Fruit fly (Drosophila melanogaster) whole organism, wandering third instar larva: ENCODE data around the gene CG32755.
A peak's percentile ranks its signal among the peaks of the same experiment; 100 is the strongest.
"Not testable (repeated sequence)": the region's sequence is repeated elsewhere in the genome, so short reads cannot be mapped to it uniquely, and the experiment has no call there.

Source experiments
- CG32264 ChIP-seq: fragments of 200-800 bp; sonication (Bioruptor generic); optimal IDR thresholded peaks from 2 replicates; lab custom pipeline; 2016; ENCODE audit warnings: missing biosample characterization, missing genetic modification characterization
- CG9705 ChIP-seq: fragments of 200-800 bp; sonication (Bioruptor generic); optimal IDR thresholded peaks from 2 replicates; lab custom pipeline; 2018; ENCODE audit warnings: missing biosample characterization, mild to moderate bottlenecking, missing genetic modification characterization
- CrebA ChIP-seq: fragments of 200-800 bp; sonication (Bioruptor generic); optimal IDR thresholded peaks from 2 replicates; lab custom pipeline; 2016; ENCODE audit warnings: missing biosample characterization, mild to moderate bottlenecking, missing genetic modification characterization, borderline replicate concordance
- Dfd ChIP-seq: fragments of >200 bp; optimal IDR thresholded peaks from 2 replicates; lab custom pipeline; 2017; ENCODE audit warnings: missing biosample characterization, missing genetic modification characterization
- GATAd ChIP-seq: sonication (Bioruptor generic); optimal IDR thresholded peaks from 2 replicates; lab custom pipeline; 2016; ENCODE audit warnings: missing biosample characterization, missing genetic modification characterization
- HLH106 ChIP-seq: fragments of 200-800 bp; optimal IDR thresholded peaks from 3 replicates; lab custom pipeline; 2019; ENCODE audit warnings: missing biosample characterization, mild to moderate bottlenecking, missing genetic modification characterization, moderate library complexity
- Hnf4 ChIP-seq: fragments of 200-800 bp; sonication (Bioruptor generic); optimal IDR thresholded peaks from 2 replicates; lab custom pipeline; 2016; ENCODE audit warnings: missing biosample characterization, mild to moderate bottlenecking, missing genetic modification characterization
- Jra ChIP-seq: sonication (Bioruptor generic); optimal IDR thresholded peaks from 2 replicates; lab custom pipeline; 2016; ENCODE audit warnings: missing biosample characterization, missing genetic modification characterization
- Mio ChIP-seq: sonication (Bioruptor generic); optimal IDR thresholded peaks from 2 replicates; lab custom pipeline; 2016; ENCODE audit warnings: missing biosample characterization, missing genetic modification characterization
- OdsH ChIP-seq: fragments of 200-800 bp; sonication (Bioruptor generic); optimal IDR thresholded peaks from 2 replicates; lab custom pipeline; 2016; ENCODE audit warnings: missing biosample characterization, mild to moderate bottlenecking, missing genetic modification characterization
- Sp1 ChIP-seq: fragments of 200-800 bp; sonication (Bioruptor generic); optimal IDR thresholded peaks from 3 replicates; lab custom pipeline; 2019; ENCODE audit warnings: missing biosample characterization, mild to moderate bottlenecking, missing genetic modification characterization, moderate library complexity
- br ChIP-seq: fragments of 200-800 bp; sonication (Bioruptor generic); optimal IDR thresholded peaks from 2 replicates; lab custom pipeline; 2016; ENCODE audit warnings: missing biosample characterization, missing genetic modification characterization
- brk ChIP-seq: fragments of 200-800 bp; sonication (Bioruptor generic); optimal IDR thresholded peaks from 2 replicates; lab custom pipeline; 2016; ENCODE audit warnings: missing biosample characterization, mild to moderate bottlenecking, missing genetic modification characterization
- dmrt93B ChIP-seq: fragments of 200-800 bp; sonication (Bioruptor generic); optimal IDR thresholded peaks from 2 replicates; lab custom pipeline; 2018; ENCODE audit warnings: missing biosample characterization, mild to moderate bottlenecking, missing genetic modification characterization
- ey ChIP-seq: fragments of 200-800 bp; sonication (Bioruptor generic); optimal IDR thresholded peaks from 2 replicates; lab custom pipeline; 2016; ENCODE audit warnings: missing biosample characterization, missing genetic modification characterization
- foxo ChIP-seq, 2 experiments: fragments of 200-800 bp; sonication (Bioruptor generic); optimal IDR thresholded peaks; 2 replicates in 1 of 2; 3 replicates in 1 of 2; lab custom pipeline; 2016 to 2017; ENCODE audit warnings: missing biosample characterization in 2 of 2, missing genetic modification characterization in 2 of 2
- fru ChIP-seq: fragments of 200-800 bp; sonication (Bioruptor generic); optimal IDR thresholded peaks from 3 replicates; lab custom pipeline; 2016; ENCODE audit warnings: missing biosample characterization, mild to moderate bottlenecking, missing genetic modification characterization
- h ChIP-seq: fragments of 200-800 bp; sonication (Bioruptor generic); optimal IDR thresholded peaks from 3 replicates; lab custom pipeline; 2016; ENCODE audit warnings: missing biosample characterization, mild to moderate bottlenecking, missing genetic modification characterization
- lola ChIP-seq: fragments of >200 bp; optimal IDR thresholded peaks from 2 replicates; lab custom pipeline; 2017; ENCODE audit warnings: missing biosample characterization, missing genetic modification characterization
- psq ChIP-seq: fragments of 200-800 bp; sonication (Bioruptor generic); optimal IDR thresholded peaks from 3 replicates; lab custom pipeline; 2017; ENCODE audit warnings: missing biosample characterization, mild to moderate bottlenecking, missing genetic modification characterization, moderate library complexity
- rgr ChIP-seq: fragments of 200-800 bp; sonication (Bioruptor generic); optimal IDR thresholded peaks from 3 replicates; lab custom pipeline; 2016; ENCODE audit warnings: missing biosample characterization, mild to moderate bottlenecking, missing genetic modification characterization
- sage ChIP-seq: fragments of 200-800 bp; sonication (Bioruptor generic); optimal IDR thresholded peaks from 2 replicates; lab custom pipeline; 2016; ENCODE audit warnings: missing biosample characterization, mild to moderate bottlenecking, missing genetic modification characterization
- tai ChIP-seq: sonication (Bioruptor generic); optimal IDR thresholded peaks from 2 replicates; lab custom pipeline; 2016; ENCODE audit warnings: missing biosample characterization, missing genetic modification characterization
- usp ChIP-seq: fragments of >200 bp; optimal IDR thresholded peaks from 2 replicates; lab custom pipeline; 2017; ENCODE audit warnings: missing biosample characterization, missing genetic modification characterization
- woc ChIP-seq: sonication (Bioruptor generic); optimal IDR thresholded peaks from 2 replicates; lab custom pipeline; 2016; ENCODE audit warnings: missing biosample characterization, mild to moderate bottlenecking, missing genetic modification characterization

The CG32755 gene

dm6 chrX:5932345-5932995 is 17.6 kb upstream of the CG32755 start:
- TF ChIP-seq Sp1 (GFP tag; lab: Kevin White, UChicago) (peak; percentile 31), br (GFP tag; lab: Kevin White, UChicago) (peak; percentile 51), fru (peak; percentile 56), rgr (peak; percentile 47), CG32264 (GFP tag; lab: Kevin White, UChicago) (no peak), brk (GFP tag; lab: Kevin White, UChicago) (no peak), ey (GFP tag; lab: Kevin White, UChicago) (peak; percentile 67), GATAd (GFP tag; lab: Kevin White, UChicago) (no peak), Mio (GFP tag; lab: Kevin White, UChicago) (no peak), OdsH (GFP tag; lab: Kevin White, UChicago) (peak; percentile 45), Hnf4 (GFP tag; lab: Kevin White, UChicago) (peak; percentile 37), psq (GFP tag; lab: Kevin White, UChicago) (peak; percentile 54), HLH106 (tag; lab: Kevin White, UChicago) (peak; percentile 58), Jra (GFP tag; lab: Kevin White, UChicago) (no peak), dmrt93B (GFP tag; lab: Kevin White, UChicago) (peak; percentile 43), CG9705 (GFP tag; lab: Kevin White, UChicago) (peak; percentile 42), foxo (GFP tag; optimal IDR thresholded peaks at IDR 0.05; lab: Kevin White, UChicago) (peak in 1 of 2 experiments; percentile 65), woc (GFP tag; lab: Kevin White, UChicago) (peak; percentile 58), h (GFP tag; lab: Kevin White, UChicago) (peak; percentile 56)

dm6 chrX:5935072-5935738 is 14.8 kb upstream of the CG32755 start:
- TF ChIP-seq sage: no peak
- TF ChIP-seq Dfd (GFP tag; lab: Kevin White, UChicago): peak; percentile 59
- TF ChIP-seq usp: no peak
- TF ChIP-seq Sp1 (GFP tag; lab: Kevin White, UChicago): peak; percentile 63
- TF ChIP-seq psq (GFP tag; lab: Kevin White, UChicago): no peak

- TF ChIP-seq br (GFP tag; lab: Kevin White, UChicago) (no peak), sage (peak; percentile 26)
These were observed 8.2 kb upstream of the CG32755 start for dm6 chrX:5941824-5942223.

dm6 chrX:5942306-5942705 is 7.7 kb upstream of the CG32755 start, which contains the start of gene CG12728:
Gene CG12728, plus strand, starts transcription at chrX:5942606.
- TF ChIP-seq GATAd, CG32264, brk (GFP tag; lab: Kevin White, UChicago): not testable (repeated sequence)

dm6 chrX:5945052-5945830 is 4.8 kb upstream of the CG32755 start, which contains the start of gene CG32756:
Gene CG32756, plus strand, starts transcription at chrX:5945682.
- not testable (repeated sequence) for TF ChIP-seq GATAd, CG9705, br (GFP tag; lab: Kevin White, UChicago)

dm6 chrX:5947870-5948498 is 2.1 kb upstream of the CG32755 start, which contains the start of gene CG6041:
Gene CG6041, plus strand, starts transcription at chrX:5948160.
- no peak for TF ChIP-seq h (GFP tag; lab: Kevin White, UChicago)
- no peak for TF ChIP-seq woc (GFP tag; lab: Kevin White, UChicago)
- no peak for TF ChIP-seq CrebA (GFP tag; lab: Kevin White, UChicago)
- no peak for TF ChIP-seq sage
- TF ChIP-seq Sp1 (GFP tag; lab: Kevin White, UChicago): no peak
- no peak for TF ChIP-seq lola (GFP tag; lab: Kevin White, UChicago)
- TF ChIP-seq tai (GFP tag; lab: Kevin White, UChicago): no peak
- TF ChIP-seq fru: no peak
- TF ChIP-seq, all 38 proteins: peak for 0
